Worm (Caenorhabditis elegans) whole organism, mixed stage, embryonic: ENCODE data around the gene dod-21.

ENCODE experiments used
- blmp-1 ChIP-seq: fragments of 150-350 bp; optimal IDR thresholded peaks from 2 replicates; lab custom pipeline; 2014; ENCODE audit warnings: missing biosample characterization, missing genetic modification characterization
- drap-1 ChIP-seq: fragments of 200-800 bp; sonication (Bioruptor generic); optimal IDR thresholded peaks from 3 replicates; lab custom pipeline; 2018; ENCODE audit warnings: mild to moderate bottlenecking, missing genetic modification characterization, missing compliant biosample characterization
- elt-1 ChIP-seq: sonication (generic microtip); optimal IDR thresholded peaks from 2 replicates; lab custom pipeline; 2017; ENCODE audit warnings: missing genetic modification characterization, mild to moderate bottlenecking, missing compliant biosample characterization, antibody characterized with exemption, moderate library complexity, borderline replicate concordance; ENCODE audit not compliant: insufficient read depth
- lsy-2 ChIP-seq: fragments of 150-350 bp; optimal IDR thresholded peaks from 2 replicates; lab custom pipeline; 2014; ENCODE audit warnings: missing biosample characterization, missing genetic modification characterization
- mls-2 ChIP-seq: sonication (generic microtip); optimal IDR thresholded peaks from 2 replicates; lab custom pipeline; 2016; ENCODE audit warnings: mild to moderate bottlenecking, missing genetic modification characterization, moderate library complexity, missing compliant biosample characterization
- sptf-1 ChIP-seq: sonication (generic microtip); optimal IDR thresholded peaks from 2 replicates; lab custom pipeline; 2017; ENCODE audit warnings: mild to moderate bottlenecking, missing genetic modification characterization, moderate library complexity, missing compliant biosample characterization
- ztf-11 ChIP-seq: fragments of 150-350 bp; optimal IDR thresholded peaks from 2 replicates; lab custom pipeline; 2014; ENCODE audit warnings: missing biosample characterization, missing genetic modification characterization

DNA sequence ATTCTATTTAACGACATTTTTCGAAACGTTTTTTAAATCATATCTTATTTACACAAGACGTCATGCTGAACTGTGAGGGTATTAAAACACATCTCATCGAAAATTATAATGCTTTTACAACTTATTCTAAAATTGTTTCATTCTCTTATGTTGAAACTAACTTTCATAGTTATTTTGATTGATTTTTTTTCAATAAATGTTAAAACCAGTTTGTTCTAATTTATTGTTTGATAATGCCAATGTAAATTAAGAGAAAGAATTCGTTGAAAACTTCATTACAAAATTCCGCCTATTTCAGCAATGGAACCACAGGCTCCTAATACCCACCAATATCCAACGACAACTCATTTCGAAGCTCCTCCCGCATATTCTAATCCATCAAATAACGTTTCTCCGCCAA lies 41.5 kb upstream of the dod-21 start, which contains the start of gene K08D8.11:
- no peak for TF ChIP-seq drap-1
- no peak for TF ChIP-seq mls-2
- no peak for TF ChIP-seq blmp-1
- no peak for TF ChIP-seq ztf-11 (tag; lab: Kevin White, UChicago)
- TF ChIP-seq sptf-1 (tag; lab: Kevin White, UChicago), result no peak
- no peak for TF ChIP-seq lsy-2
- TF ChIP-seq elt-1 (tag; lab: Kevin White, UChicago), result no peak
